Fruit fly (Drosophila melanogaster): ENCODE measurements around the gene CG43638.

Gene CG43638

DNA sequence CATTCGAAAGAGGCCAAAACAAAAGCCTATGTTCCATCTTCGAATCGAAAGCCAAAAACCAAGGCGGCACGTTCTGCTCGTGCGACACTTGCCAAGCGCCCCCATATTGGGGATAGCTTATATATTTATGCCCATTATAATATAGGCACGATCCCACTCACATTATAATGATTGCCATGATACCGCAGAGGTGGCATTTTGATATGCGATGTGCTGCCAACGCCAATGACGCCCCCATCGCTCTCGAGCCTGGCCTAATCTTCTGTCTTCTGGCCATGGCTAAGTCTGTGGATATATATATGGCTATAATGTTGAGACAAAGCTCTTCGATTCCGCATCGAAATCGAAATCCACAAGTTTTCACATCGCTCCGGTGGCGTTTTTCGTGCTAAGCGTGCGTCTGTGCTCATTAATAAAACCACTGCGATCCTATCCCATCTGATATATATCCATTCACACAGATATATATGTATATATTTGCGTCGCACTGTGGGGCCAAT lies 48.5 kb downstream of the CG43638 start:
- TF ChIP-seq lola (GFP tag; optimal IDR thresholded peaks at IDR 0.05) (no peak), Sp1 (GFP tag; optimal IDR thresholded peaks at IDR 0.05) (no peak), usp (GFP tag; optimal IDR thresholded peaks at IDR 0.05) (no peak), Dfd (GFP tag; optimal IDR thresholded peaks at IDR 0.05) (no peak), OdsH (GFP tag; optimal IDR thresholded peaks at IDR 0.05) (no peak), CG9705 (GFP tag; optimal IDR thresholded peaks at IDR 0.05) (no peak), woc (GFP tag; optimal IDR thresholded peaks at IDR 0.05) (no peak), h (GFP tag; optimal IDR thresholded peaks at IDR 0.05) (no peak), rgr (GFP tag; optimal IDR thresholded peaks at IDR 0.05) (no peak), dl (GFP tag; optimal IDR thresholded peaks at IDR 0.05; ENCODE audit: insufficient read depth in 1 of 2, partially characterized antibody in 2 of 2) (no peak)

Measured in whole organism, wandering third instar larva.